Fruit fly (Drosophila melanogaster) whole organism, embryonic: ENCODE data around the gene gkt.
A peak's percentile ranks its signal among the peaks of the same experiment; 100 is the strongest.

Source experiments
- B-H2 ChIP-seq: fragments of 200-800 bp; sonication (Bioruptor generic); optimal IDR thresholded peaks from 2 replicates; lab custom pipeline; 2018; ENCODE audit warnings: missing biosample characterization, mild to moderate bottlenecking, missing genetic modification characterization
- Bgb ChIP-seq: fragments of 200-800 bp; sonication (Bioruptor generic); IDR thresholded peaks from 2 replicates; pipeline ENCODE4 v1.3.6; 2022; ENCODE audit warnings: missing biosample characterization, missing genetic modification characterization; ENCODE audit not compliant: partially characterized antibody
- CG10654 ChIP-seq: fragments of 200-800 bp; sonication (Bioruptor generic); optimal IDR thresholded peaks from 2 replicates; lab custom pipeline; 2016; ENCODE audit warnings: missing biosample characterization, missing genetic modification characterization
- CG11456 ChIP-seq: fragments of 200-800 bp; sonication (Bioruptor generic); IDR thresholded peaks from 3 replicates; pipeline ENCODE4 v1.3.6; 2022; ENCODE audit warnings: missing biosample characterization, missing genetic modification characterization
- CG12236 ChIP-seq: fragments of 200-800 bp; sonication (Bioruptor generic); optimal IDR thresholded peaks from 2 replicates; lab custom pipeline; 2016; ENCODE audit warnings: missing biosample characterization, missing genetic modification characterization
- CG13123 ChIP-seq: fragments of 200-800 bp; sonication (Bioruptor generic); optimal IDR thresholded peaks from 2 replicates; lab custom pipeline; 2016; ENCODE audit warnings: missing biosample characterization, missing genetic modification characterization
- CG14441 ChIP-seq: fragments of 200-800 bp; sonication (Bioruptor generic); IDR thresholded peaks from 2 replicates; pipeline ENCODE4 v1.3.6; 2022; ENCODE audit warnings: missing biosample characterization, missing genetic modification characterization
- CG15011 ChIP-seq: fragments of 200-800 bp; sonication (Bioruptor generic); optimal IDR thresholded peaks from 3 replicates; lab custom pipeline; 2018; ENCODE audit warnings: missing biosample characterization, mild to moderate bottlenecking, missing genetic modification characterization
- CG15073 ChIP-seq: fragments of 200-800 bp; sonication (Bioruptor generic); optimal IDR thresholded peaks from 2 replicates; lab custom pipeline; 2016; ENCODE audit warnings: missing biosample characterization, missing genetic modification characterization
- CG15696 ChIP-seq: fragments of 200-800 bp; sonication (Bioruptor generic); optimal IDR thresholded peaks from 2 replicates; lab custom pipeline; 2019; ENCODE audit warnings: missing biosample characterization, mild to moderate bottlenecking, missing genetic modification characterization, moderate library complexity
- CG17612 ChIP-seq: fragments of 200-800 bp; sonication (Bioruptor generic); IDR thresholded peaks from 2 replicates; pipeline ENCODE4 v1.3.6; 2022; ENCODE audit warnings: missing biosample characterization, missing genetic modification characterization
- CG2678 ChIP-seq: fragments of 200-800 bp; sonication (Bioruptor generic); optimal IDR thresholded peaks from 3 replicates; lab custom pipeline; 2019; ENCODE audit warnings: missing biosample characterization, mild to moderate bottlenecking, missing genetic modification characterization, moderate library complexity
- CG32532 ChIP-seq: fragments of 200-800 bp; sonication (Bioruptor generic); IDR thresholded peaks from 2 replicates; pipeline ENCODE4 v1.3.6; 2022; ENCODE audit warnings: missing biosample characterization, missing genetic modification characterization
- CG32767 ChIP-seq: fragments of 200-800 bp; sonication (Bioruptor generic); IDR thresholded peaks from 2 replicates; pipeline ENCODE4 v1.3.6; 2022; ENCODE audit warnings: missing biosample characterization, missing genetic modification characterization
- CG34224 ChIP-seq: fragments of 200-800 bp; sonication (Bioruptor generic); IDR thresholded peaks from 3 replicates; pipeline ENCODE4 v1.3.6; 2022; ENCODE audit warnings: missing biosample characterization, missing genetic modification characterization; ENCODE audit not compliant: partially characterized antibody
- CG34376 ChIP-seq: fragments of 200-800 bp; sonication (Bioruptor generic); optimal IDR thresholded peaks from 2 replicates; lab custom pipeline; 2018; ENCODE audit warnings: missing biosample characterization, mild to moderate bottlenecking, missing genetic modification characterization
- CG5180 ChIP-seq: fragments of 200-800 bp; sonication (Bioruptor generic); optimal IDR thresholded peaks from 3 replicates; lab custom pipeline; 2017; ENCODE audit warnings: missing biosample characterization, missing genetic modification characterization, mild to moderate bottlenecking, moderate library complexity, missing genetic modification reagents
- CG8765 ChIP-seq: fragments of 200-800 bp; sonication (Bioruptor generic); IDR thresholded peaks from 2 replicates; pipeline ENCODE4 v1.3.6; 2022; ENCODE audit warnings: missing biosample characterization, missing genetic modification characterization
- CG9215 ChIP-seq: fragments of 200-800 bp; sonication (Bioruptor generic); IDR thresholded peaks from 2 replicates; pipeline ENCODE4 v1.3.6; 2022; ENCODE audit warnings: missing biosample characterization, missing genetic modification characterization
- Dip3 ChIP-seq: fragments of 200-800 bp; sonication (Bioruptor generic); optimal IDR thresholded peaks from 3 replicates; lab custom pipeline; 2016; ENCODE audit warnings: missing biosample characterization, missing genetic modification characterization
- Ets65A ChIP-seq: fragments of 200-800 bp; sonication (Bioruptor generic); peaks from one replicate; lab custom pipeline; 2016; ENCODE audit warnings: missing biosample characterization, missing genetic modification characterization
- Hsf ChIP-seq: fragments of 200-800 bp; sonication (Bioruptor generic); optimal IDR thresholded peaks from 3 replicates; lab custom pipeline; 2016; ENCODE audit warnings: missing biosample characterization, missing genetic modification characterization
- Lhr ChIP-seq: fragments of 200-800 bp; sonication (Bioruptor generic); optimal IDR thresholded peaks from 3 replicates; lab custom pipeline; 2017; ENCODE audit warnings: mild to moderate bottlenecking, missing biosample characterization, missing genetic modification reagents, missing genetic modification characterization
- NC2β ChIP-seq: fragments of 200-800 bp; sonication (Bioruptor generic); optimal IDR thresholded peaks from 2 replicates; lab custom pipeline; 2016; ENCODE audit warnings: missing biosample characterization, missing genetic modification characterization
- Rfx ChIP-seq: fragments of 200-800 bp; sonication (Bioruptor generic); IDR thresholded peaks from 2 replicates; pipeline ENCODE4 v1.3.6; 2022; ENCODE audit warnings: missing biosample characterization, missing genetic modification characterization
- Sox100B ChIP-seq: fragments of 200-800 bp; sonication (Bioruptor generic); optimal IDR thresholded peaks from 3 replicates; lab custom pipeline; 2018; ENCODE audit warnings: missing biosample characterization, mild to moderate bottlenecking, missing genetic modification characterization
- Usf ChIP-seq: fragments of 200-800 bp; sonication (Bioruptor generic); optimal IDR thresholded peaks from 2 replicates; lab custom pipeline; 2017; ENCODE audit warnings: missing genotype, missing biosample characterization, missing genetic modification characterization
- bowl ChIP-seq: fragments of 200-800 bp; sonication (Bioruptor generic); IDR thresholded peaks from 2 replicates; pipeline ENCODE4 v1.3.6; 2022; ENCODE audit warnings: missing biosample characterization, missing genetic modification characterization
- bsh ChIP-seq, 2 experiments: fragments of 200-800 bp; sonication (Bioruptor generic); optimal IDR thresholded peaks; 2 replicates each; lab custom pipeline; 2017 to 2018; ENCODE audit warnings: mild to moderate bottlenecking in 2 of 2, missing biosample characterization in 2 of 2, missing genetic modification characterization in 2 of 2, moderate library complexity in 1 of 2
- chn ChIP-seq: fragments of 200-800 bp; sonication (Bioruptor generic); optimal IDR thresholded peaks from 2 replicates; lab custom pipeline; 2016; ENCODE audit warnings: missing biosample characterization, missing genetic modification characterization
- corto ChIP-seq: fragments of 200-800 bp; sonication (Bioruptor generic); optimal IDR thresholded peaks from 2 replicates; lab custom pipeline; 2016; ENCODE audit warnings: missing biosample characterization, mild to moderate bottlenecking, missing genetic modification characterization, moderate library complexity
- da ChIP-seq: fragments of 200-800 bp; sonication (Bioruptor generic); optimal IDR thresholded peaks from 2 replicates; lab custom pipeline; 2016; ENCODE audit warnings: missing biosample characterization, missing genetic modification characterization
- dimm ChIP-seq: fragments of 200-800 bp; sonication (Bioruptor generic); IDR thresholded peaks from 2 replicates; pipeline ENCODE4 v1.3.6; 2022; ENCODE audit warnings: missing biosample characterization, missing genetic modification characterization
- dmrt11E ChIP-seq: fragments of 200-800 bp; sonication (Bioruptor generic); optimal IDR thresholded peaks from 3 replicates; lab custom pipeline; 2018; ENCODE audit warnings: missing biosample characterization, mild to moderate bottlenecking, missing genetic modification characterization, moderate library complexity
- esg ChIP-seq: fragments of 200-800 bp; sonication (Bioruptor generic); conservative IDR thresholded peaks from 2 replicates; pipeline ENCODE4 v1.3.6; 2022; ENCODE audit warnings: missing biosample characterization, missing genetic modification characterization
- eyg ChIP-seq: fragments of 200-800 bp; sonication (Bioruptor generic); optimal IDR thresholded peaks from 3 replicates; lab custom pipeline; 2016; ENCODE audit warnings: missing biosample characterization, missing genetic modification characterization
- gce ChIP-seq: fragments of 200-800 bp; sonication (Bioruptor generic); IDR thresholded peaks from 3 replicates; pipeline ENCODE4 v1.3.6; 2022; ENCODE audit warnings: missing biosample characterization, missing genetic modification characterization
- gfzf ChIP-seq: fragments of 200-800 bp; sonication (Bioruptor generic); optimal IDR thresholded peaks from 2 replicates; lab custom pipeline; 2016; ENCODE audit warnings: missing biosample characterization, mild to moderate bottlenecking, missing genetic modification characterization, moderate library complexity
- gsb-n ChIP-seq: fragments of 200-800 bp; sonication (Bioruptor generic); optimal IDR thresholded peaks from 3 replicates; lab custom pipeline; 2018; ENCODE audit warnings: missing biosample characterization, mild to moderate bottlenecking, missing genetic modification characterization
- inv ChIP-seq: fragments of 200-800 bp; sonication (Bioruptor generic); IDR thresholded peaks from 2 replicates; pipeline ENCODE4 v1.3.6; 2022; ENCODE audit warnings: missing biosample characterization, missing genetic modification characterization; ENCODE audit not compliant: partially characterized antibody
- kah ChIP-seq: fragments of 200-800 bp; sonication (Bioruptor generic); optimal IDR thresholded peaks from 2 replicates; lab custom pipeline; 2018; ENCODE audit warnings: missing biosample characterization, mild to moderate bottlenecking, missing genetic modification characterization
- klu ChIP-seq: fragments of 200-800 bp; sonication (Bioruptor generic); IDR thresholded peaks from 2 replicates; pipeline ENCODE4 v1.3.6; 2022; ENCODE audit warnings: missing biosample characterization, missing genetic modification characterization
- kni ChIP-seq: fragments of 200-800 bp; sonication (Bioruptor generic); optimal IDR thresholded peaks from 3 replicates; lab custom pipeline; 2017; ENCODE audit warnings: mild to moderate bottlenecking, missing biosample characterization, missing genetic modification reagents, missing genetic modification characterization
- sug ChIP-seq: fragments of 200-800 bp; optimal IDR thresholded peaks from 2 replicates; lab custom pipeline; 2019; ENCODE audit warnings: missing biosample characterization, mild to moderate bottlenecking, missing genetic modification characterization, moderate library complexity
- tll ChIP-seq, 2 experiments: fragments of 200-800 bp in 1 of 2; fragments of >200 bp in 1 of 2; sonication (Bioruptor generic) in 1 of 2; optimal IDR thresholded peaks; 2 replicates each; lab custom pipeline; 2017 to 2019; ENCODE audit warnings: missing biosample characterization in 2 of 2, missing genetic modification characterization in 2 of 2, mild to moderate bottlenecking in 1 of 2, moderate library complexity in 1 of 2
- tup ChIP-seq: fragments of 200-800 bp; sonication (Bioruptor generic); optimal IDR thresholded peaks from 2 replicates; lab custom pipeline; 2016; ENCODE audit warnings: missing biosample characterization, mild to moderate bottlenecking, missing genetic modification characterization, moderate library complexity
- wdn ChIP-seq: fragments of 200-800 bp; sonication (Bioruptor generic); IDR thresholded peaks from 2 replicates; pipeline ENCODE4 v1.3.6; 2022; ENCODE audit warnings: missing biosample characterization, missing genetic modification characterization
- wek ChIP-seq: fragments of 200-800 bp; sonication (Bioruptor generic); optimal IDR thresholded peaks from 3 replicates; lab custom pipeline; 2018; ENCODE audit warnings: missing biosample characterization, mild to moderate bottlenecking, missing genetic modification characterization, moderate library complexity
- yki ChIP-seq: fragments of >200 bp; optimal IDR thresholded peaks from 3 replicates; lab custom pipeline; 2018
- z ChIP-seq: fragments of 200-800 bp; sonication (Bioruptor generic); IDR thresholded peaks from 3 replicates; pipeline ENCODE4 v1.3.6; 2022; ENCODE audit warnings: missing biosample characterization, missing genetic modification characterization

Gene gkt

dm6 chr2L:3158260-3159072 is 1.3 kb upstream of the gkt start (continued):
- TF ChIP-seq gce (GFP tag; lab: Robert Waterston, UW) (0 out of 3 replicates have a peak, but pooled peaks have one; percentile 30), inv (GFP tag; lab: Robert Waterston, UW) (peak; percentile 22; the same call in 1 of the 2 replicates), CG34224 (GFP tag; lab: Robert Waterston, UW) (no peak; the same call in 2 of the 3 replicates), sug (tag; lab: Kevin White, UChicago) (peak; percentile 24), bsh (GFP tag; optimal IDR thresholded peaks at IDR 0.05; lab: Kevin White, UChicago) (peak in 1 of 2 experiments; percentile 36), klu (GFP tag; lab: Robert Waterston, UW) (no peak), Lhr (no peak), kah (GFP tag; lab: Kevin White, UChicago) (no peak), kni (peak; percentile 45), Bgb (no peak), bowl (GFP tag; lab: Robert Waterston, UW) (no peak), CG32532 (GFP tag; lab: Robert Waterston, UW) (peak; percentile 44; the same call in 1 of the 2 replicates), B-H2 (GFP tag; lab: Kevin White, UChicago) (no peak), Rfx (GFP tag; lab: Robert Waterston, UW) (peak; percentile 54), CG9215 (GFP tag; lab: Robert Waterston, UW) (no peak), CG11456 (GFP tag; lab: Robert Waterston, UW) (no peak), tup (GFP tag; lab: Kevin White, UChicago) (no peak), dimm (GFP tag; lab: Robert Waterston, UW) (no peak), tll (GFP tag; optimal IDR thresholded peaks at IDR 0.05; lab: Kevin White, UChicago) (no peak), corto (GFP tag; lab: Kevin White, UChicago) (peak; percentile 0), CG5180 (GFP tag; lab: Kevin White, UChicago) (no peak), CG14441 (GFP tag; lab: Robert Waterston, UW) (no peak), gsb-n (tag; lab: Kevin White, UChicago) (peak; percentile 6), CG15011 (GFP tag; lab: Kevin White, UChicago) (no peak), CG34376 (GFP tag; lab: Kevin White, UChicago) (peak; percentile 66), da (GFP tag; lab: Kevin White, UChicago) (no peak), CG17612 (GFP tag; lab: Robert Waterston, UW) (no peak), chn (GFP tag; lab: Kevin White, UChicago) (no peak), CG15073 (GFP tag; lab: Kevin White, UChicago) (no peak), CG10654 (GFP tag; lab: Kevin White, UChicago) (no peak), wdn (GFP tag; lab: Robert Waterston, UW) (no peak), CG12236 (no peak), Usf (no peak), z (GFP tag; lab: Robert Waterston, UW) (no peak), eyg (no peak), CG2678 (tag; lab: Kevin White, UChicago) (peak; percentile 43), wek (no peak), dmrt11E (tag; lab: Kevin White, UChicago) (peak; percentile 15), gfzf (GFP tag; lab: Kevin White, UChicago) (no peak), CG13123 (GFP tag; lab: Kevin White, UChicago) (no peak), Ets65A (peak; percentile 54), CG15696 (tag; lab: Kevin White, UChicago) (no peak), CG8765 (GFP tag; lab: Robert Waterston, UW) (no peak), Hsf (no peak), Sox100B (GFP tag; lab: Kevin White, UChicago) (no peak), NC2β (no peak), Dip3 (GFP tag; lab: Kevin White, UChicago) (no peak), esg (GFP tag; lab: Robert Waterston, UW) (no peak), CG32767 (no peak), yki (lab: Kevin White, UChicago) (no peak)
